Worm (Caenorhabditis elegans): Measurements from ENCODE around the gene Y48C3A.5.

ce11 chrII:13297283-13297682 lies 26.4 kb downstream of the Y48C3A.5 start:
- TF ChIP-seq nhr-12 (tag; optimal IDR thresholded peaks at IDR 0.05) (no peak), nhr-25 (tag; optimal IDR thresholded peaks at IDR 0.05) (no peak), mdl-1 (tag; optimal IDR thresholded peaks at IDR 0.05) (no peak), skn-1 (tag; optimal IDR thresholded peaks at IDR 0.05) (no peak), lin-39 (tag; optimal IDR thresholded peaks at IDR 0.05) (no peak), unc-39 (tag; optimal IDR thresholded peaks at IDR 0.05) (no peak), unc-62 (GFP tag; optimal IDR thresholded peaks at IDR 0.05) (no peak), ztf-11 (tag; optimal IDR thresholded peaks at IDR 0.05) (no peak), ceh-82 (tag; optimal IDR thresholded peaks at IDR 0.05) (no peak), aly-2 (tag; optimal IDR thresholded peaks at IDR 0.05) (no peak), elt-1 (tag; optimal IDR thresholded peaks at IDR 0.05) (no peak)

All from whole organism, L2 larva.